Fruit fly (Drosophila melanogaster): Measurements from ENCODE around the gene CG6005.
A peak's percentile ranks its signal among the peaks of the same experiment; 100 is the strongest.

Gene CG6005

DNA sequence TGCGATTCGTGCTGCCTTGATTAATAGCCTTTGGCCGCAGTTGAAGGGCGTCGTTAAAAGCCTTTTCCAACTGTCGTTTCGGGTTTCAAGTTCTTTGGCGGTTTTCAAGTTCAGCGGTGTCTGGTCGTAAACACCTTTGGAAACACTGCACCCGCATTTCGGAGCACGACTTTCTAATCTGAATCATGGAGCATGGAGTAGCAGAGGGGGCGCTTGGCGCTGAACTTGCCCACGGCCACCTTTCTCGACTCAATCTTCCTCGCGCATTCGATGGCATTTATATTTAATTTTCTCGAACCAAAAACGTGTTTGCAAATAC lies 34.1 kb downstream of the CG6005 start:
- TF ChIP-seq Vsx2 (GFP tag; optimal IDR thresholded peaks at IDR 0.05; ENCODE audit: partially characterized antibody) (no peak), h (GFP tag; optimal IDR thresholded peaks at IDR 0.05) (no peak), HLH106 (tag; optimal IDR thresholded peaks at IDR 0.05) (no peak), usp (GFP tag; optimal IDR thresholded peaks at IDR 0.05) (no peak), Jra (GFP tag; optimal IDR thresholded peaks at IDR 0.05) (no peak), Rel (GFP tag; optimal IDR thresholded peaks at IDR 0.05) (no peak), Rel (tag; optimal IDR thresholded peaks at IDR 0.05) (no peak), foxo (GFP tag; optimal IDR thresholded peaks at IDR 0.05) (no peak), dmrt93B (GFP tag; optimal IDR thresholded peaks at IDR 0.05) (no peak), woc (GFP tag; optimal IDR thresholded peaks at IDR 0.05) (no peak), Dif (GFP tag; optimal IDR thresholded peaks at IDR 0.05; ENCODE audit: partially characterized antibody) (no peak), tai (GFP tag; optimal IDR thresholded peaks at IDR 0.05) (no peak)

DNA sequence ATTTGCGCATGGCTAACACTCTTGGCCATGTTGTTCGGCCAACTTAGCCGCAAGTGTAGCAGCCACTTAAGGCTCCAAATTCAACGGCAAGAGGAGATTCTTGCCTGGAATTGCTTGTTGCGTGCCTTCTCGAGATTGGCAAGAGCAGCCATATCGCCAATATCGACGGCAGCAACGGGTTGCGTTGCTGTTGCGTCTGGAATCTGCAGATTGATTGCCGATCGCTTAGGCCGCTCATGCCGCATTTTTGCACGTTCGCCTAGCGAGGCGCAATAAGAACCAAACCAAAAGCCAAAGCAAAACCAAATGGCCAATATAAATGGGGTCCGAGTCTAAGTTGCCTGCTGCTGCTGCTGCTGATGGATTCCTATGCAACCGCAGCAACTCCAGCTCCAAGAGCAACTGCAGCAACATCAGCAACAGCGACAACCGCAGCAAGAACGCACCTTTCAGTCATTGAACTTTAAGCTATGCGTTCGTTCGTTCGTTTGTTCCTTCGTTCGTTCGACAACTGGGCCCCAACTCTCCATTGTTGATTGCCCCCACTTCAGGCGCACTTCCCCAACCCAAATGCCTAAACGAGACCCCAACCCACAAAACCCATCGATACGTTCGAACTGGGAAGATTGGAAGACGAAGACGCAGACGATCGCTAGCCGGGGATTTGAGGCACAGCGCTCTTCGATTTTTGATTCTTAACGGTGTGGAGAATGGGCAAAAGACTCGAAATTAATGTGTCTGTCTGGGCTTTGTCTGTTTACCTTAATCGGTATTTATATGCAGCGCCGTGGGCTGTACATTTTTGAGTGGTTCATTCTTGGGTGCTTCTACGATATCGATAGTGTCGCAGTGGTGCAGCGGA lies 34.6 kb downstream of the CG6005 start:
- no peak for TF ChIP-seq HLH106 (tag; optimal IDR thresholded peaks at IDR 0.05)
- no peak for TF ChIP-seq Hnf4 (GFP tag; optimal IDR thresholded peaks at IDR 0.05)
- no peak for TF ChIP-seq pan (optimal IDR thresholded peaks at IDR 0.05)
- TF ChIP-seq dsf (GFP tag; optimal IDR thresholded peaks at IDR 0.05; ENCODE audit: borderline replicate concordance) = no peak
- TF ChIP-seq Rel (GFP tag; optimal IDR thresholded peaks at IDR 0.05) = no peak
- no peak for TF ChIP-seq Rel (tag; optimal IDR thresholded peaks at IDR 0.05)
- TF ChIP-seq Abd-B (GFP tag; optimal IDR thresholded peaks at IDR 0.05) = no peak
- TF ChIP-seq ey (GFP tag; optimal IDR thresholded peaks at IDR 0.05) = no peak
- TF ChIP-seq sage (GFP tag; optimal IDR thresholded peaks at IDR 0.05) = no peak
- no peak for TF ChIP-seq h (GFP tag; optimal IDR thresholded peaks at IDR 0.05)
- no peak for TF ChIP-seq foxo (GFP tag; optimal IDR thresholded peaks at IDR 0.05)
- no peak for TF ChIP-seq dmrt93B (GFP tag; optimal IDR thresholded peaks at IDR 0.05)
- no peak for TF ChIP-seq jim (GFP tag; optimal IDR thresholded peaks at IDR 0.05)
- no peak for TF ChIP-seq Jra (GFP tag; optimal IDR thresholded peaks at IDR 0.05)
- TF ChIP-seq Mio (GFP tag; optimal IDR thresholded peaks at IDR 0.05) = no peak
- TF ChIP-seq Myc (optimal IDR thresholded peaks at IDR 0.05) = no peak

DNA sequence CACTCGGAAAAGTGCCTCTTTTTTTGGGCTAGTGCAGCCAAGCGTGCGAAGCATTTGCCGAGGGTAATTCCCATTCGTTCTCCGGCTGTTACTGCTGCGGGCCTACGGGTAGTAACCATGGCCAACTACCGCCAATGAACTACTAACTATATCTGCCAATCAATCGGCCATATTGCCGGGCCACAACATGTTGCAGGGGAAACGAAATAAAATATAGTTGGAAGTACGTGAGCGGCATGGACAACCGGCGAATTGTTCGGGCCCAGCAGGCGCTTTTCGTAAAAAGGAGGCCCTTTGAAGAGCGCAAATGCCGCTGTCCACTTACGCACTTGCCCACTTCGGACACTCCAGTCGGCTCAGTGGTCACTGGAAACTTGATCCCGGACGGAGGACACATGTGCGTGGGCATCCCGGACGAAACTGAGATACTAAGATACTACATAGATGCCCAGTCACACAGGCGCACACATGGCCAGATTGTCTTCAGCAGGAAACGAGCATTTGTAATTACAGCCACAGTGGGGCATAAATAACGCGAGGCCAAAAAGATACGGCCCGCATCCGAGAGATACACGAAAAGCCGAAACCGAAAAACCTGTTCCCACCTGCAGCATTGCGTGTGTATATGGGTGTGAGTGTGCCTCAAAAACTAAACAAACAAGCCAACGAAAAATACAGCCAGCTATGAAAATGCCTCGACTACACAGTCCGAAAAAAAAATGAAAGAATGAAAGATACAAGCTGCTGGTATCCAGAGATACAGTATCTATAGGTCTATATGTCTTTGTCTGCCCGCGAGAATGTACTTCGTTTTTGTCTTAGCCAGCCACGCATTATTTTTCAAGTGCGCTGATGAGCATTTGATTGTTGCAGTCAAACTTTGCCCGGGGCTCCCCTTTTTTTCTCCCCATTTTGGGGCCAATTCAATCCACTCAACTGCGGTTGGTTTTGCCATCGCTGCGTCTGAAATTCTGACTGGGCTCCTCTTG lies 36.1 kb downstream of the CG6005 start:
- no peak for TF ChIP-seq Hr83 (GFP tag; optimal IDR thresholded peaks at IDR 0.05; ENCODE audit: poor library complexity, severe bottlenecking)
- peak; percentile 4 for TF ChIP-seq Hnf4 (GFP tag; optimal IDR thresholded peaks at IDR 0.05)
- peak in 1 of 2 experiments; percentile 15 for TF ChIP-seq foxo (GFP tag; optimal IDR thresholded peaks at IDR 0.05)
- TF ChIP-seq usp (GFP tag; optimal IDR thresholded peaks at IDR 0.05) = no peak
- TF ChIP-seq Dfd (GFP tag; optimal IDR thresholded peaks at IDR 0.05) = no peak
- no peak for TF ChIP-seq CrebA (GFP tag; optimal IDR thresholded peaks at IDR 0.05; ENCODE audit: borderline replicate concordance)
- TF ChIP-seq Myc (optimal IDR thresholded peaks at IDR 0.05) = no peak
- TF ChIP-seq ey (GFP tag; optimal IDR thresholded peaks at IDR 0.05) = peak; percentile 8
- TF ChIP-seq br (GFP tag; optimal IDR thresholded peaks at IDR 0.05) = no peak
- no peak for TF ChIP-seq Rel (GFP tag; optimal IDR thresholded peaks at IDR 0.05)
- peak; percentile 90 for TF ChIP-seq Rel (tag; optimal IDR thresholded peaks at IDR 0.05)
- no peak for TF ChIP-seq pan (optimal IDR thresholded peaks at IDR 0.05)
- TF ChIP-seq CG9705 (GFP tag; optimal IDR thresholded peaks at IDR 0.05) = no peak
- TF ChIP-seq lola (GFP tag; optimal IDR thresholded peaks at IDR 0.05) = no peak
- no peak for TF ChIP-seq Mio (GFP tag; optimal IDR thresholded peaks at IDR 0.05)
- TF ChIP-seq Jra (GFP tag; optimal IDR thresholded peaks at IDR 0.05) = no peak
- TF ChIP-seq dmrt93B (GFP tag; optimal IDR thresholded peaks at IDR 0.05) = no peak
- no peak for TF ChIP-seq tai (GFP tag; optimal IDR thresholded peaks at IDR 0.05)
- TF ChIP-seq fru (GFP tag; optimal IDR thresholded peaks at IDR 0.05) = peak; percentile 34
- TF ChIP-seq brk (GFP tag; optimal IDR thresholded peaks at IDR 0.05) = no peak
- TF ChIP-seq CG32264 (GFP tag; optimal IDR thresholded peaks at IDR 0.05) = no peak
- no peak for TF ChIP-seq HLH106 (tag; optimal IDR thresholded peaks at IDR 0.05)
- no peak for TF ChIP-seq Sp1 (GFP tag; optimal IDR thresholded peaks at IDR 0.05)
- TF ChIP-seq psq (GFP tag; optimal IDR thresholded peaks at IDR 0.05) = peak; percentile 19
- TF ChIP-seq sv (GFP tag; optimal IDR thresholded peaks at IDR 0.05) = no peak
- no peak for TF ChIP-seq sage (GFP tag; optimal IDR thresholded peaks at IDR 0.05)
- no peak for TF ChIP-seq Vsx2 (GFP tag; optimal IDR thresholded peaks at IDR 0.05; ENCODE audit: partially characterized antibody)
- TF ChIP-seq woc (GFP tag; optimal IDR thresholded peaks at IDR 0.05) = peak; percentile 1
- no peak for TF ChIP-seq dsf (GFP tag; optimal IDR thresholded peaks at IDR 0.05; ENCODE audit: borderline replicate concordance)
- TF ChIP-seq Hr78 (GFP tag; optimal IDR thresholded peaks at IDR 0.05) = no peak
- TF ChIP-seq rgr (GFP tag; optimal IDR thresholded peaks at IDR 0.05) = peak; percentile 3
- peak; percentile 45 for TF ChIP-seq h (GFP tag; optimal IDR thresholded peaks at IDR 0.05)
- no peak for TF ChIP-seq GATAd (GFP tag; optimal IDR thresholded peaks at IDR 0.05)
- no peak for TF ChIP-seq dl (GFP tag; optimal IDR thresholded peaks at IDR 0.05; ENCODE audit: insufficient read depth in 1 of 2, partially characterized antibody in 2 of 2)
- TF ChIP-seq Dif (GFP tag; optimal IDR thresholded peaks at IDR 0.05; ENCODE audit: partially characterized antibody) = peak; percentile 19
- TF ChIP-seq OdsH (GFP tag; optimal IDR thresholded peaks at IDR 0.05) = peak; percentile 10
- no peak for TF ChIP-seq N (GFP tag; optimal IDR thresholded peaks at IDR 0.05)
- no peak for TF ChIP-seq jim (GFP tag; optimal IDR thresholded peaks at IDR 0.05)
- no peak for TF ChIP-seq Abd-B (GFP tag; optimal IDR thresholded peaks at IDR 0.05)
